Worm (Caenorhabditis elegans) whole organism, young adult: ENCODE results near the gene golg-2.

Source experiments
- B0019.2 ChIP-seq: fragments of 200-800 bp; sonication (Bioruptor generic); conservative IDR thresholded peaks from 2 replicates; pipeline ENCODE4 v1.3.6; 2022; ENCODE audit warnings: missing genetic modification reagents, missing genetic modification characterization, missing compliant biosample characterization
- C17E4.6 ChIP-seq: fragments of 200-800 bp; sonication (Bioruptor generic); IDR thresholded peaks from 2 replicates; pipeline ENCODE4 v1.3.6; 2022; ENCODE audit warnings: missing genetic modification reagents, missing genetic modification characterization, missing compliant biosample characterization
- F33H1.4 ChIP-seq: fragments of 200-800 bp; sonication (Bioruptor generic); IDR thresholded peaks from 2 replicates; pipeline ENCODE4 v1.3.6; 2022; ENCODE audit warnings: missing genetic modification reagents, missing genetic modification characterization, missing compliant biosample characterization
- F37B4.10 ChIP-seq: fragments of 200-800 bp; sonication (Bioruptor generic); IDR thresholded peaks from 2 replicates; pipeline ENCODE4 v1.3.6; 2022; ENCODE audit warnings: missing genetic modification characterization, missing compliant biosample characterization
- F57A8.1 ChIP-seq: fragments of 200-800 bp; sonication (Bioruptor generic); optimal IDR thresholded peaks from 2 replicates; lab custom pipeline; 2018; ENCODE audit warnings: mild to moderate bottlenecking, missing genetic modification characterization, moderate library complexity, missing compliant biosample characterization
- K11D2.4 ChIP-seq: fragments of 200-800 bp; sonication (Bioruptor generic); IDR thresholded peaks from 2 replicates; pipeline ENCODE4 v1.3.6; 2022; ENCODE audit warnings: missing genetic modification reagents, missing genetic modification characterization, missing compliant biosample characterization
- Y53F4B.3 ChIP-seq: fragments of 200-800 bp; sonication (Bioruptor generic); IDR thresholded peaks from 2 replicates; pipeline ENCODE4 v1.3.6; 2022; ENCODE audit warnings: missing genetic modification reagents, missing genetic modification characterization, missing compliant biosample characterization
- Y53G8AR.9 ChIP-seq: fragments of 200-800 bp; sonication (Bioruptor generic); conservative IDR thresholded peaks from 2 replicates; pipeline ENCODE4 v1.3.6; 2022; ENCODE audit warnings: missing genetic modification reagents, missing genetic modification characterization, missing compliant biosample characterization
- Y67H2A.10 ChIP-seq: fragments of 200-800 bp; sonication (Bioruptor generic); conservative IDR thresholded peaks from 2 replicates; pipeline ENCODE4 v1.3.6; 2022; ENCODE audit warnings: missing genetic modification reagents, missing genetic modification characterization, missing compliant biosample characterization
- Y79H2A.3 ChIP-seq: fragments of 200-800 bp; sonication (Bioruptor generic); conservative IDR thresholded peaks from 2 replicates; pipeline ENCODE4 v1.3.6; 2022; ENCODE audit warnings: missing genetic modification reagents, missing genetic modification characterization, missing compliant biosample characterization
- aptf-2 ChIP-seq: fragments of 200-800 bp; sonication (Bioruptor generic); conservative IDR thresholded peaks from 2 replicates; pipeline ENCODE4 v1.3.6; 2022; ENCODE audit warnings: missing genetic modification reagents, missing genetic modification characterization, missing compliant biosample characterization
- athp-1 ChIP-seq: sonication (generic microtip); optimal IDR thresholded peaks from 2 replicates; lab custom pipeline; 2017; ENCODE audit warnings: mild to moderate bottlenecking, missing genetic modification characterization, missing compliant biosample characterization
- attf-3 ChIP-seq: fragments of 200-800 bp; sonication (Bioruptor generic); conservative IDR thresholded peaks from 2 replicates; pipeline ENCODE4 v1.3.6; 2022; ENCODE audit warnings: missing genetic modification reagents, missing genetic modification characterization, missing compliant biosample characterization
- attf-5 ChIP-seq: fragments of 200-800 bp; sonication (Bioruptor generic); optimal IDR thresholded peaks from 2 replicates; lab custom pipeline; 2018; ENCODE audit warnings: mild to moderate bottlenecking, missing genetic modification characterization, missing compliant biosample characterization
- bed-1 ChIP-seq: fragments of 200-800 bp; sonication (Bioruptor generic); IDR thresholded peaks from 2 replicates; pipeline ENCODE4 v1.3.6; 2022; ENCODE audit warnings: missing genetic modification reagents, missing genetic modification characterization, missing compliant biosample characterization
- ceh-100 ChIP-seq: fragments of 200-800 bp; sonication (Bioruptor generic); IDR thresholded peaks from 2 replicates; pipeline ENCODE4 v1.3.6; 2022; ENCODE audit warnings: missing genetic modification reagents, missing genetic modification characterization, missing compliant biosample characterization
- ceh-58 ChIP-seq: fragments of 200-800 bp; sonication (Bioruptor generic); IDR thresholded peaks from 2 replicates; pipeline ENCODE4 v1.3.6; 2022; ENCODE audit warnings: missing genetic modification characterization, missing compliant biosample characterization
- dox-1 ChIP-seq: fragments of 200-800 bp; sonication (Bioruptor generic); IDR thresholded peaks from 2 replicates; pipeline ENCODE4 v1.3.6; 2022; ENCODE audit warnings: missing genetic modification reagents, missing genetic modification characterization, missing compliant biosample characterization
- efl-1 ChIP-seq: fragments of 150-350 bp; optimal IDR thresholded peaks from 2 replicates; lab custom pipeline; 2014; ENCODE audit warnings: missing biosample characterization, missing genetic modification reagents, missing genetic modification characterization
- egl-18 ChIP-seq: fragments of 200-800 bp; sonication (Bioruptor generic); IDR thresholded peaks from 2 replicates; pipeline ENCODE4 v1.3.6; 2022; ENCODE audit warnings: missing genetic modification reagents, missing genetic modification characterization, missing compliant biosample characterization
- hmg-20 ChIP-seq: fragments of 200-800 bp; sonication (Bioruptor generic); IDR thresholded peaks from 2 replicates; pipeline ENCODE4 v1.3.6; 2022; ENCODE audit warnings: missing genetic modification reagents, missing genetic modification characterization, missing compliant biosample characterization
- hsf-1 ChIP-seq: fragments of 200-800 bp; sonication (Bioruptor generic); IDR thresholded peaks from 2 replicates; pipeline ENCODE4 v1.3.6; 2022; ENCODE audit warnings: missing genetic modification reagents, missing genetic modification characterization, missing compliant biosample characterization
- lag-1 ChIP-seq: fragments of 200-800 bp; sonication (Bioruptor generic); IDR thresholded peaks from 2 replicates; pipeline ENCODE4 v1.3.6; 2022; ENCODE audit warnings: missing genetic modification reagents, missing genetic modification characterization, missing compliant biosample characterization
- let-526 ChIP-seq: fragments of 200-800 bp; sonication (Bioruptor generic); IDR thresholded peaks from 2 replicates; pipeline ENCODE4 v1.3.6; 2022; ENCODE audit warnings: missing genetic modification reagents, missing genetic modification characterization, missing compliant biosample characterization
- lin-26 ChIP-seq: fragments of 200-800 bp; sonication (Bioruptor generic); IDR thresholded peaks from 2 replicates; pipeline ENCODE4 v1.3.6; 2022; ENCODE audit warnings: missing genetic modification reagents, missing genetic modification characterization, missing compliant biosample characterization
- lin-35 ChIP-seq, 3 experiments: fragments of 150-350 bp in 2 of 3; sonication (generic microtip) in 1 of 3; optimal IDR thresholded peaks; 2 replicates each; lab custom pipeline; 2014 to 2018; ENCODE audit warnings: missing biosample characterization in 3 of 3, missing genetic modification characterization in 3 of 3, missing genetic modification reagents in 3 of 3
- lin-54 ChIP-seq: fragments of 200-800 bp; sonication (Bioruptor generic); optimal IDR thresholded peaks from 2 replicates; lab custom pipeline; 2018; ENCODE audit warnings: mild to moderate bottlenecking, missing genetic modification characterization, missing compliant biosample characterization
- madf-10 ChIP-seq: sonication (generic microtip); optimal IDR thresholded peaks from 2 replicates; lab custom pipeline; 2016; ENCODE audit warnings: mild to moderate bottlenecking, missing genetic modification characterization, missing compliant biosample characterization
- madf-3 ChIP-seq: fragments of 200-800 bp; sonication (Bioruptor generic); IDR thresholded peaks from 2 replicates; pipeline ENCODE4 v1.3.6; 2022; ENCODE audit warnings: missing genetic modification reagents, missing genetic modification characterization, missing compliant biosample characterization
- mcd-1 ChIP-seq: fragments of 200-800 bp; sonication (Bioruptor generic); IDR thresholded peaks from 2 replicates; pipeline ENCODE4 v1.3.6; 2022; ENCODE audit warnings: missing genetic modification reagents, missing genetic modification characterization, missing compliant biosample characterization
- mxl-1 ChIP-seq: sonication (generic microtip); optimal IDR thresholded peaks from 2 replicates; lab custom pipeline; 2016; ENCODE audit warnings: missing genetic modification characterization, missing compliant biosample characterization
- nfyb-1 ChIP-seq: fragments of 200-800 bp; sonication (Bioruptor generic); IDR thresholded peaks from 2 replicates; pipeline ENCODE4 v1.3.6; 2022; ENCODE audit warnings: missing genetic modification reagents, missing genetic modification characterization, missing compliant biosample characterization
- nhr-179 ChIP-seq: sonication (generic microtip); optimal IDR thresholded peaks from 2 replicates; lab custom pipeline; 2016; ENCODE audit warnings: mild to moderate bottlenecking, missing genetic modification characterization, missing compliant biosample characterization
- nhr-27 ChIP-seq: fragments of 200-800 bp; sonication (Bioruptor generic); optimal IDR thresholded peaks from 2 replicates; lab custom pipeline; 2018; ENCODE audit warnings: mild to moderate bottlenecking, missing genetic modification characterization, moderate library complexity, missing compliant biosample characterization
- rcor-1 ChIP-seq: fragments of 200-800 bp; sonication (Bioruptor generic); IDR thresholded peaks from 2 replicates; pipeline ENCODE4 v1.3.6; 2022; ENCODE audit warnings: missing genetic modification reagents, missing genetic modification characterization, missing compliant biosample characterization
- zfh-2 ChIP-seq: fragments of 200-800 bp; sonication (Bioruptor generic); conservative IDR thresholded peaks from 2 replicates; pipeline ENCODE4 v1.3.6; 2022; ENCODE audit warnings: missing genetic modification reagents, missing genetic modification characterization, missing compliant biosample characterization
- ztf-26 ChIP-seq: sonication (generic microtip); optimal IDR thresholded peaks from 2 replicates; lab custom pipeline; 2017; ENCODE audit warnings: missing genetic modification characterization, missing compliant biosample characterization
- ztf-6 ChIP-seq: fragments of 200-800 bp; sonication (Bioruptor generic); IDR thresholded peaks from 2 replicates; pipeline ENCODE4 v1.3.6; 2022; ENCODE audit warnings: missing genetic modification reagents, missing genetic modification characterization, missing compliant biosample characterization

Gene golg-2

ce11 chrII:5032669-5033068, 7.2 kb downstream of the golg-2 start (continued):
- TF ChIP-seq nfyb-1 (GFP tag; lab: Robert Waterston, UW), result peak; percentile 87
- 0 out of 2 replicates have a peak, but pooled peaks have one; percentile 40 for TF ChIP-seq B0019.2
- no peak for TF ChIP-seq efl-1 (GFP tag; lab: Kevin White, UChicago)
- no peak for TF ChIP-seq nhr-179
- TF ChIP-seq dox-1 (GFP tag; lab: Robert Waterston, UW), result peak; percentile 82
- no peak; the same call in 1 of the 2 replicates for TF ChIP-seq Y53G8AR.9
- TF ChIP-seq Y67H2A.10 (GFP tag; lab: Robert Waterston, UW), result no peak
- TF ChIP-seq hmg-20 (GFP tag; lab: Robert Waterston, UW), result peak; percentile 86
- no peak for TF ChIP-seq F57A8.1 (GFP tag; lab: Kevin White, UChicago)
- peak; percentile 74 for TF ChIP-seq nhr-27 (tag; lab: Kevin White, UChicago)
- TF ChIP-seq egl-18 (GFP tag; lab: Robert Waterston, UW), result 0 out of 2 replicates have a peak, but pooled peaks have one; percentile 19
- no peak for TF ChIP-seq aptf-2 (GFP tag; lab: Robert Waterston, UW)
- no peak for TF ChIP-seq madf-3 (GFP tag; lab: Robert Waterston, UW)
- TF ChIP-seq mxl-1 (tag; lab: Kevin White, UChicago), result peak; percentile 60
- no peak; the same call in 1 of the 2 replicates for TF ChIP-seq Y53F4B.3 (GFP tag; lab: Robert Waterston, UW)
- no peak for TF ChIP-seq let-526 (GFP tag; lab: Robert Waterston, UW)
- 0 out of 2 replicates have a peak, but pooled peaks have one; percentile 49 for TF ChIP-seq hsf-1
- peak; percentile 69; the same call in 1 of the 2 replicates for TF ChIP-seq ceh-58 (GFP tag; lab: Robert Waterston, UW)
- TF ChIP-seq athp-1 (tag; lab: Kevin White, UChicago), result peak; percentile 74
- no peak for TF ChIP-seq bed-1
- peak; percentile 60 for TF ChIP-seq F33H1.4 (GFP tag; lab: Robert Waterston, UW)
- no peak for TF ChIP-seq lag-1 (GFP tag; lab: Robert Waterston, UW)
- peak; percentile 65 for TF ChIP-seq rcor-1
- peak; percentile 89 for TF ChIP-seq lin-26 (GFP tag; lab: Robert Waterston, UW)
- TF ChIP-seq C17E4.6 (GFP tag; lab: Robert Waterston, UW), result 0 out of 2 replicates have a peak, but pooled peaks have one; percentile 13
- TF ChIP-seq Y79H2A.3 (GFP tag; lab: Robert Waterston, UW), result peak; percentile 45; the same call in 1 of the 2 replicates
- peak; percentile 36 for TF ChIP-seq madf-10 (tag; lab: Kevin White, UChicago)
- 0 out of 2 replicates have a peak, but pooled peaks have one; percentile 78 for TF ChIP-seq F37B4.10
- peak in 1 of 3 experiments; percentile 48 for TF ChIP-seq lin-35 (GFP tag; optimal IDR thresholded peaks at IDR 0.05; lab: Kevin White, UChicago)
- TF ChIP-seq ztf-6 (GFP tag; lab: Robert Waterston, UW), result 0 out of 2 replicates have a peak, but pooled peaks have one; percentile 71
- peak; percentile 57; the same call in 1 of the 2 replicates for TF ChIP-seq attf-3 (GFP tag; lab: Robert Waterston, UW)
- TF ChIP-seq ztf-26, result peak; percentile 45
- peak; percentile 67 for TF ChIP-seq mcd-1
- TF ChIP-seq ceh-100 (GFP tag; lab: Robert Waterston, UW), result peak; percentile 70
- TF ChIP-seq lin-54 (GFP tag; lab: Kevin White, UChicago), result peak; percentile 76
- TF ChIP-seq, all 124 proteins: peak for 84

DNA sequence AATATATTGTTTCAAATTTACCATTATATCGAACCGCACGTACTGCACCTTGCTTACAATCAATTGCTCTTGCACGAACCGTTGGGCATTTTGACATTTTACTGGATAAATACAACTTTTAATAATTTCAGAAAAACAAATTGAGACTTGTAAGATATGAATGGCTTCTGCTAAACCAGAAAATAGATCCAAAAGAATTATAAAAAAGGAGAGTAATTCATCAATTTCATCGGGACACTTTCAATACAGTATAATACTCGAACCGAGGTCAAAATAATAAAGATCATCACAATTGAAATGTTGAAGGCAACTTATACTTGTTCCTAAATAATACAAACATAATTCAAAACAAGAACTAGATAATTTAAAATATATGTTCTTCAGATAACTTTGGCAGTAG, 8.3 kb downstream of the golg-2 start, which contains the start of gene wdr-83:
Gene wdr-83 (minus strand): TSS at position 101 of the 400 bp plus-strand sequence.
- no peak for TF ChIP-seq K11D2.4 (GFP tag; lab: Robert Waterston, UW)
- TF ChIP-seq attf-5, result no peak
- TF ChIP-seq nhr-179, result no peak
- TF ChIP-seq zfh-2, result no peak
